Worm (Caenorhabditis elegans): Measurements from ENCODE around the gene srd-7.

The srd-7 gene

DNA sequence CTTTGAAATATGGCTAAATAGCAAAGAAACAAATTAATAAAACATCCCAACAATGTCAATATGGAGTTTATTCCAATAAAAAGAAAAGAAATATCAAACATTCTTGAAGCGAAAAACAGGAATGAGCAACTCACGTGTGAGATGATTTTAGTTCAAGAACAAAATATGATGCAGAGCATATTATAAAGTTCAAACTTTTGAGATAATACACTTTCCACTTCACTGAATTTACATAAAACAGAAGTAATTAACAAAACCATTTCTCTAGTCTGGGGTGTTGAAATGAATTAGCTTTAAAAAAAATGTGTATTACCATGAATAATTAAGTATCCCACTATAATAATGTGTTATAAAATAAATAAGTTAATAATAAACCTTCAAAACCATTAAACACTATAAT is at the start of gene srd-7:
Gene srd-7, minus strand, starts transcription at position 101 of the 400 bp plus-strand sequence.
- no peak for TF ChIP-seq tab-1 (GFP tag; IDR thresholded peaks at IDR 0.05)
- no peak for TF ChIP-seq klf-2 (GFP tag; conservative IDR thresholded peaks at IDR 0.05)
- no peak for TF ChIP-seq cog-1 (tag; optimal IDR thresholded peaks at IDR 0.05)
- no peak for TF ChIP-seq flt-1 (GFP tag; IDR thresholded peaks at IDR 0.05)
- no peak for TF ChIP-seq med-1 (GFP tag; optimal IDR thresholded peaks at IDR 0.05; ENCODE audit: insufficient read depth)
- no peak for TF ChIP-seq ref-1 (GFP tag; conservative IDR thresholded peaks at IDR 0.05)
- TF ChIP-seq ztf-23 (GFP tag; IDR thresholded peaks at IDR 0.05) = no peak
- TF ChIP-seq T22C8.4 (GFP tag; IDR thresholded peaks at IDR 0.05) = no peak
- no peak for TF ChIP-seq ztf-29 (GFP tag; IDR thresholded peaks at IDR 0.05)

DNA sequence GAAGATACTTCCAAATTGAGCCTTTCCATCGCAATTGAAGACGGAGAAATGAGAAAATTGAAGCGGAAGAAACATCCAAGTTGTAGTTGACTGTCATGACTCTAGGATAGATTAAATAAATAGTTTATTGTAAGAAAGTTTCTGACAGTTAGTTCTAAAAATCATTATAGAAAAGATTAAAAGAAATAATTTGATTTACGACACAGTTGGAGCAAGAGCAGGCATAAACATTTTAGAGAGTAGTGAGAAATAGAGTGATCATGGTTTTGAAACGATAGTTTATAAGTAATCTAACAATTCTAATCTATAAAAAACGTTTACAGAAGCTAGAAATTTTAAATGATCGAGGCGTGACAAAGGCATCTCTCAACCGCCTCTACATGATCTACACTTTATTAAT is 45.5 kb upstream of the srd-7 start, which contains the start of gene best-15:
Gene best-15, minus strand, starts transcription at position 101 of the 400 bp plus-strand sequence.
- TF ChIP-seq flt-1 (GFP tag; IDR thresholded peaks at IDR 0.05) (no peak), ref-1 (GFP tag; conservative IDR thresholded peaks at IDR 0.05) (no peak), tab-1 (GFP tag; IDR thresholded peaks at IDR 0.05) (no peak), ztf-29 (GFP tag; IDR thresholded peaks at IDR 0.05) (no peak), T22C8.4 (GFP tag; IDR thresholded peaks at IDR 0.05) (no peak), med-1 (GFP tag; optimal IDR thresholded peaks at IDR 0.05; ENCODE audit: insufficient read depth) (no peak), ztf-23 (GFP tag; IDR thresholded peaks at IDR 0.05) (no peak), klf-2 (GFP tag; conservative IDR thresholded peaks at IDR 0.05) (no peak), cog-1 (tag; optimal IDR thresholded peaks at IDR 0.05) (no peak)

DNA sequence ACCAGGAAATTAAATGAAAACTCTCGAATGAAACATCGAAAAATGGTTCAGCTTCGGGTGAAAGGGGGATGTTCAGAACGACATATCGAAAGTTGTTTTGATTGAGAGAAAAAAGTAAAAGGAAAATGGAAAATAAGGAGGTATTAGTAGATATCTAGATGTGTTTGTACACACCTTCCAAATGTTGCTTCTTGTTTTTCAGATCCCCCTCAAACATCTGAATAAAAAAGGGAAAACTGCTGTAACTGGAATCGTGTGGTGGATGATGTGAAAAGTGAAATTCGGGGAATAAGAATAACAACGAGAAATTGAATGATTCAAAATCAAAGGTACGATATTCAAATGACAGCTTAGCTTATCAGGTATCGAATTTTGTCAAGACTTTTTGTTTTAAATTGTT is 41.4 kb upstream of the srd-7 start, which contains the start of gene npax-3:
Gene npax-3, minus strand, starts transcription at position 101 of the 400 bp plus-strand sequence.
- TF ChIP-seq ztf-29 (GFP tag; IDR thresholded peaks at IDR 0.05) (no peak), ref-1 (GFP tag; conservative IDR thresholded peaks at IDR 0.05) (no peak), med-1 (GFP tag; optimal IDR thresholded peaks at IDR 0.05; ENCODE audit: insufficient read depth) (no peak), flt-1 (GFP tag; IDR thresholded peaks at IDR 0.05) (no peak), T22C8.4 (GFP tag; IDR thresholded peaks at IDR 0.05) (no peak), klf-2 (GFP tag; conservative IDR thresholded peaks at IDR 0.05) (no peak), cog-1 (tag; optimal IDR thresholded peaks at IDR 0.05) (no peak), tab-1 (GFP tag; IDR thresholded peaks at IDR 0.05) (no peak), ztf-23 (GFP tag; IDR thresholded peaks at IDR 0.05) (no peak)

DNA sequence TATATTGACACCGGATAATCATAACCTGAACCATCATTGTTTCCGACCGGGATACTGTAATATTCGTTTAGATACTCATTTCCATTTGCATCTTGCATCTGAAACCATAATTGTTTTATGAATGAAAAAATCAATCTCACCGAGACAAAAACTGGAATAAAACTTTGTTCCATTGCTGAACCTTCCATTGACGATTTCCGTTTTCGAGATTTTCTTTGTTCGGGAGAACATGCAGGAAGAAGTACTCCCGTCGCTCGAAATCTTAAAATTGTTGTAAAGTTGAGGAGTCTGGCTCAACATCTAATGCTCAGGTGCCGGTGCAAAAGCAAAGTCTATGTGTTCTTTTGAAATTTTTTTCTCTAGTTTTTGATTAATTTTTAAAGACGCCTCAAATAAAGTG is 39.4 kb upstream of the srd-7 start:
- TF ChIP-seq klf-2 (GFP tag; conservative IDR thresholded peaks at IDR 0.05) (no peak), cog-1 (tag; optimal IDR thresholded peaks at IDR 0.05) (no peak), med-1 (GFP tag; optimal IDR thresholded peaks at IDR 0.05; ENCODE audit: insufficient read depth) (no peak), T22C8.4 (GFP tag; IDR thresholded peaks at IDR 0.05) (no peak), ztf-23 (GFP tag; IDR thresholded peaks at IDR 0.05) (no peak), ref-1 (GFP tag; conservative IDR thresholded peaks at IDR 0.05) (no peak), tab-1 (GFP tag; IDR thresholded peaks at IDR 0.05) (no peak), flt-1 (GFP tag; IDR thresholded peaks at IDR 0.05) (no peak), ztf-29 (GFP tag; IDR thresholded peaks at IDR 0.05) (no peak)

DNA sequence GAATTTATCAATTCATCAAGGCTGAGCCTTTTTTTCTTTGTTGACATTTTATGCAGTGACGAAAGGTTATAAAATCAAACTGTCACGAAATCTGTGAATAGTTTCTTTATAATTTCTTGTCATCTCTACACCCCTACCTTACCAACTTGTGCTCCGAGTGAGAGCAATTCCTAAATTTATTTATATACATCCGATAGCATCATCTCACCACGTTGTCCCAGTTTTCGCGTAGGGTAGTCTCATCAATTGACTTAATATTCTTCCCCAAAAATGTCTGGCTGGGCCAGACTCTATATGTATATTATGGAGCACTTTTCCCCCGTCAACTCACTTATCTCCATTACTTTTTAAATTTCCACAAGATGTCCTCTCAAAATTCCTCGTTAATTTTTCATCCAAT is 38.8 kb upstream of the srd-7 start:
- TF ChIP-seq ztf-29 (GFP tag; IDR thresholded peaks at IDR 0.05) (no peak), cog-1 (tag; optimal IDR thresholded peaks at IDR 0.05) (no peak), ztf-23 (GFP tag; IDR thresholded peaks at IDR 0.05) (0 out of 2 replicates have a peak, but pooled peaks have one; percentile 18), flt-1 (GFP tag; IDR thresholded peaks at IDR 0.05) (no peak), ref-1 (GFP tag; conservative IDR thresholded peaks at IDR 0.05) (no peak)

DNA sequence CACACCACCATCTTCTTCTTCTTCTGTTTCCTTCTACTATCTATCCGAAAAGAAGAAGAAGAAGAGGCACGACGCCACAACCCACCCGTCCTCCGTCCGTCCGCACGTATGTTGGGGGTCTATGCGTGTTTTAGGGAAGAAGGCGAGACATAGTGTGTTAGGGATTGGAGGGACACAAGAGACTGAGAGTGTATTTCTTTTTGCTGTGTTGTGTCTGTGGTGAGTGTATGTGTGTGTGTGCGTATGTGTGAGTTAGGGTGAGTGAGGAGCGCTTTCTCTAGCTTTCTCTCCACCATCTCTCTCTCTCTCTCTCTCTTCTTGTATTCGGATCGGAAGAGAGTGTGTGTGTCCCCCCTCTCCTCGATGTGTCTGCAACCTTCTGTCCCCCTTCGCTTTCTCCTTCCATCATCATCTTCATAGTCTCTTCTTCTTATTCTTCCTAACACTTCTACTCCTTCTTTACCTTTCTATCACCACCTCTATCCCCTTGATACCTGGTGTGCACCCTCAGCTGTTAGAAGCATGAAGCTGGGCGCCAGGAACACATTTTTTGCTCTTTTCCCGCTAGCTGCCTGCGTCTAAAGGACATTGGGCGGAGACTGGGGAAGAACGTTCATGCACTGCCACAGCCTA is 35.2 kb upstream of the srd-7 start:
- peak; percentile 65 for TF ChIP-seq ztf-29 (GFP tag; IDR thresholded peaks at IDR 0.05)
- peak; percentile 91 for TF ChIP-seq cog-1 (tag; optimal IDR thresholded peaks at IDR 0.05)
- TF ChIP-seq T22C8.4 (GFP tag; IDR thresholded peaks at IDR 0.05) = no peak
- 0 out of 2 replicates have a peak, but pooled peaks have one; percentile 23 for TF ChIP-seq ref-1 (GFP tag; conservative IDR thresholded peaks at IDR 0.05)
- peak; percentile 68; the same call in 1 of the 2 replicates for TF ChIP-seq flt-1 (GFP tag; IDR thresholded peaks at IDR 0.05)
- TF ChIP-seq klf-2 (GFP tag; conservative IDR thresholded peaks at IDR 0.05) = peak; percentile 54; the same call in 1 of the 2 replicates

DNA sequence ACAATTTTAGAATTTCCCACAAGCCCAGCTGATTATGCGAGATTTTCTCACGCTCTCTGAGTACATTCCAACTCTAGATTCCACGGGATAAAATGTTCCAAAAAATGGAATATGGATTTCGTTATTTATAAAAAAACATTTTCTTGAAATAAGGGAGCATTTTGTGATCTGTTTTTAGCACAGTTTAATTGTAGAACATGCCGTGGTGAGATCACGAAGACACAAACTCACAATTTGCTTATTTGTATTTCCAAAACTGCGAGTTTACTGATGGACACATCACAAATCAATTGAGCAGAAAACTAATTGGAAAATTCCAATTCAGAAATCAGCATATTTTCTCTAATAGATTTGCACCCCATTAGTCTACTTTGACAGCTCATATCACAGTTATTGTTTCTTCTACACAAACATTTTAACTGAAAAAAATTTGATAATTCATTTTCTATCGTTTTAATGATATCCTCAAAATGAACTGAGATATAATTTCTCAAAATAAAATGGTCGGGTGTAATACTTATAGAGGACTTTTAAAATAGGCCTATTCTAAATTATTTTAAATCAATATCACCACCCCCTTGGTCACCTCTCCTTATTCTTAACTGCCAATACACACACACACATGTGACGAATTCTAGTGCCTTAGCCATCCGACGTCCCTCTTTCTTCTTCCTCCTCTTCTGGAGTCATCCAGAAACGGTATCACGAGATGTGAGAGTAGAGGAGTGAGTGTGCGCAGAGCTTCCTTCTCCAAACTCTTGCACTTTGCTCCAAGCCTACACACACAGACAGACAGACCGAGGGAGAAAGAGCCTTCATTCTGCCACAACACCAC is 34.4 kb upstream of the srd-7 start:
- TF ChIP-seq T22C8.4 (GFP tag; IDR thresholded peaks at IDR 0.05) = no peak
- no peak for TF ChIP-seq flt-1 (GFP tag; IDR thresholded peaks at IDR 0.05)
- TF ChIP-seq ref-1 (GFP tag; conservative IDR thresholded peaks at IDR 0.05) = no peak
- no peak for TF ChIP-seq ztf-23 (GFP tag; IDR thresholded peaks at IDR 0.05)
- TF ChIP-seq tab-1 (GFP tag; IDR thresholded peaks at IDR 0.05) = no peak

DNA sequence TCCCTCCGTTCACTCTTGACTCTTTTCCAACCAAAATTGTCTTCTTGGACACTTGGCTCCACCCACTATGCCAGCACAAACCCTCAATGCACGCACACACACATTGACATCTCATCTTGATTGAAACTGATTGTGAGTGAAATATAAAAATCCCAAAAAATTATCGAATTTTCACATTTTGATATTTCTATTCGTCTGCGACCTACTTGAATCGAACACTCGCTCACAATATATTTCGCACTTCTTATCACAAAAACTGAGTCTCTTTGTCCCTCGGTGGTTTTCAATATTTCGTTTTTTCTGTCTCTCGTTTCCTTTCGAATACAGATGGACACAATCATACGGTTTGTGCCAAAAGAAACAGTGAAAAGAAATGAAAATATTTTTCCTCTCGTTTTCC is 33.5 kb upstream of the srd-7 start:
- TF ChIP-seq klf-2 (GFP tag; conservative IDR thresholded peaks at IDR 0.05) (no peak), ztf-23 (GFP tag; IDR thresholded peaks at IDR 0.05) (no peak), ref-1 (GFP tag; conservative IDR thresholded peaks at IDR 0.05) (no peak), flt-1 (GFP tag; IDR thresholded peaks at IDR 0.05) (no peak), T22C8.4 (GFP tag; IDR thresholded peaks at IDR 0.05) (no peak), med-1 (GFP tag; optimal IDR thresholded peaks at IDR 0.05; ENCODE audit: insufficient read depth) (no peak), cog-1 (tag; optimal IDR thresholded peaks at IDR 0.05) (no peak), tab-1 (GFP tag; IDR thresholded peaks at IDR 0.05) (no peak), ztf-29 (GFP tag; IDR thresholded peaks at IDR 0.05) (no peak)

DNA sequence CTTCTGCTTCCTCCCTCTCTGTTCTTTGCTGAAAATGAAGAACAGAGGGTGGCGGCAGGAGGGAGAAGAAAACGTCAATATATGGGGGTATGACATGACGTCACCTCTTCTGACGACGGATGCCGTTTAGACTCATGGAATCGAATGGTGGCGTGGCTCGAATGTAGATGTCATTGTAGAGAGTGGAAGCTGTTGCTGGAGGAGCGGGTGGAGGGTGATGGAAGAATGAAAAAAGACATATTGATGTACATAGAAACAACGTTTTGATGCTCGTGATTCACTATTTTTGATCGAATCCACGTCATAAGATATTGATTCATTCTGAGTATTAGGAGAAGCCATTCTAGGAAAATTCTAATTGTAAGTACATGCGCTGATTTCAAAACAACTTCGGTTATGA is 32.4 kb upstream of the srd-7 start:
- TF ChIP-seq klf-2 (GFP tag; conservative IDR thresholded peaks at IDR 0.05) = 0 out of 2 replicates have a peak, but pooled peaks have one; percentile 15
- no peak for TF ChIP-seq med-1 (GFP tag; optimal IDR thresholded peaks at IDR 0.05; ENCODE audit: insufficient read depth)
